Worm (Caenorhabditis elegans) whole organism, young adult: ENCODE measurements around the gene pak-1.

Experiments used
- B0019.2 ChIP-seq: fragments of 200-800 bp; sonication (Bioruptor generic); conservative IDR thresholded peaks from 2 replicates; pipeline ENCODE4 v1.3.6; 2022; ENCODE audit warnings: missing genetic modification reagents, missing genetic modification characterization, missing compliant biosample characterization
- C17E4.6 ChIP-seq: fragments of 200-800 bp; sonication (Bioruptor generic); IDR thresholded peaks from 2 replicates; pipeline ENCODE4 v1.3.6; 2022; ENCODE audit warnings: missing genetic modification reagents, missing genetic modification characterization, missing compliant biosample characterization
- F10E7.11 ChIP-seq: sonication (generic microtip); optimal IDR thresholded peaks from 2 replicates; lab custom pipeline; 2017; ENCODE audit warnings: mild to moderate bottlenecking, missing genetic modification characterization, moderate library complexity, missing compliant biosample characterization
- F57A8.1 ChIP-seq: fragments of 200-800 bp; sonication (Bioruptor generic); optimal IDR thresholded peaks from 2 replicates; lab custom pipeline; 2018; ENCODE audit warnings: mild to moderate bottlenecking, missing genetic modification characterization, moderate library complexity, missing compliant biosample characterization
- efl-1 ChIP-seq: fragments of 150-350 bp; optimal IDR thresholded peaks from 2 replicates; lab custom pipeline; 2014; ENCODE audit warnings: missing biosample characterization, missing genetic modification reagents, missing genetic modification characterization
- pha-4 ChIP-seq: fragments of 150-350 bp; sonication (generic microtip); optimal IDR thresholded peaks from 2 replicates; lab custom pipeline; 2014; ENCODE audit warnings: missing biosample characterization, missing genetic modification reagents, missing genetic modification characterization

DNA sequence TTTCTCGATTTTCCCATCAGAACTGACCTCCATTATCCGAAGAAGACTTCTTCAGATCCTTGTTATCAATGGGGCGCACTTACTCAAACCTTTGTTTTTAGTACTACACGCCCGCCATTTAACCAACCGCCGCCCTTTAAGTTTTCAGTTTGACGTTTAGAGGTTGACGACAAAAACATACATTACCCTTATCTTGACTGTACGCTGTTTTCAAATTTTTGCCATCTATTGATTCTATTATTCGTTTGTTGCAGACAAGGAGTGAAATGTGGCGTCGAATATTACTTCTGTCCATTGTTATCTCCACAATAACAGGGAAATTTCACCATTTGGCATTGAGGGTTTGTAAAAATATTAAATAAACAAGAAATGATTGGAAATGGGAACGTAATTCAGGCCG is 44.6 kb upstream of the pak-1 start, which contains the start of gene C15H9.5:
- TF ChIP-seq C17E4.6 (GFP tag; lab: Robert Waterston, UW) (no peak), pha-4 (tag; lab: Kevin White, UChicago) (no peak), efl-1 (GFP tag; lab: Kevin White, UChicago) (no peak), F57A8.1 (GFP tag; lab: Kevin White, UChicago) (no peak), B0019.2 (GFP tag; lab: Robert Waterston, UW) (no peak), F10E7.11 (tag; lab: Kevin White, UChicago) (no peak)
